Fruit fly (Drosophila melanogaster): ENCODE measurements around the gene ACXD.

- TF ChIP-seq CG13204 (GFP tag; optimal IDR thresholded peaks at IDR 0.05), result no peak
- no peak for TF ChIP-seq CG32121 (GFP tag; IDR thresholded peaks at IDR 0.05)
- no peak for TF ChIP-seq CG9948 (tag; optimal IDR thresholded peaks at IDR 0.05)
- no peak for TF ChIP-seq CG15710 (tag; optimal IDR thresholded peaks at IDR 0.05)
- TF ChIP-seq gl (tag; optimal IDR thresholded peaks at IDR 0.05), result no peak
- TF ChIP-seq CG14655 (GFP tag; optimal IDR thresholded peaks at IDR 0.05), result peak; percentile 13
- TF ChIP-seq CG12605 (GFP tag; IDR thresholded peaks at IDR 0.05), result peak; percentile 90
- no peak for TF ChIP-seq CG10348 (GFP tag; IDR thresholded peaks at IDR 0.05)
- TF ChIP-seq Pif1A (GFP tag; optimal IDR thresholded peaks at IDR 0.05), result no peak
- TF ChIP-seq Snoo (tag; optimal IDR thresholded peaks at IDR 0.05), result no peak
- TF ChIP-seq CG8159 (tag; optimal IDR thresholded peaks at IDR 0.05), result no peak
- TF ChIP-seq CG8301 (tag; optimal IDR thresholded peaks at IDR 0.05), result no peak
Observed at dm6 chr3L:2282506-2282905, 45.1 kb downstream of the ACXD start, which contains the start of gene MsR2.
